Worm (Caenorhabditis elegans) whole organism, L1 larva: ENCODE data around the gene gpr-1.
A peak's percentile ranks its signal among the peaks of the same experiment; 100 is the strongest.

Experiments
- C04F5.9 ChIP-seq: sonication (generic microtip); optimal IDR thresholded peaks from 2 replicates; lab custom pipeline; 2016; ENCODE audit warnings: missing genetic modification characterization, missing compliant biosample characterization
- C16A3.4 ChIP-seq: fragments of 150-350 bp; optimal IDR thresholded peaks from 2 replicates; lab custom pipeline; 2014; ENCODE audit warnings: missing biosample characterization, missing genetic modification characterization
- F16B12.6 ChIP-seq: fragments of 150-350 bp; optimal IDR thresholded peaks from 2 replicates; lab custom pipeline; 2014; ENCODE audit warnings: missing biosample characterization, missing genetic modification characterization
- Y116A8C.19 ChIP-seq: sonication (generic microtip); optimal IDR thresholded peaks from 2 replicates; lab custom pipeline; 2016; ENCODE audit warnings: missing compliant biosample characterization, missing genetic modification characterization, borderline replicate concordance
- aha-1 ChIP-seq: fragments of 150-350 bp; optimal IDR thresholded peaks from 2 replicates; lab custom pipeline; 2014; ENCODE audit warnings: missing biosample characterization, missing genetic modification characterization
- alr-1 ChIP-seq: fragments of 200-800 bp; sonication (Bioruptor generic); optimal IDR thresholded peaks from 2 replicates; lab custom pipeline; 2018; ENCODE audit warnings: borderline replicate concordance, mild to moderate bottlenecking, missing genetic modification characterization, missing compliant biosample characterization
- ama-1 ChIP-seq: fragments of 150-350 bp; optimal IDR thresholded peaks from 2 replicates; lab custom pipeline; 2014
- ceh-63 ChIP-seq: fragments of 200-800 bp; sonication (Bioruptor generic); optimal IDR thresholded peaks from 2 replicates; lab custom pipeline; 2018; ENCODE audit warnings: mild to moderate bottlenecking, missing genetic modification characterization, missing compliant biosample characterization
- ceh-8 ChIP-seq: fragments of 200-800 bp; sonication (Bioruptor generic); optimal IDR thresholded peaks from 2 replicates; lab custom pipeline; 2018; ENCODE audit warnings: mild to moderate bottlenecking, missing genetic modification characterization, moderate library complexity, missing compliant biosample characterization
- ceh-88 ChIP-seq: fragments of 200-800 bp; sonication (Bioruptor generic); IDR thresholded peaks from 2 replicates; pipeline ENCODE4 v1.3.6; 2022; ENCODE audit warnings: missing genetic modification characterization, missing compliant biosample characterization
- dsc-1 ChIP-seq: sonication (generic microtip); optimal IDR thresholded peaks from 2 replicates; lab custom pipeline; 2016; ENCODE audit warnings: mild to moderate bottlenecking, missing genetic modification characterization, missing compliant biosample characterization
- egl-13 ChIP-seq: sonication (generic microtip); optimal IDR thresholded peaks from 2 replicates; lab custom pipeline; 2016; ENCODE audit warnings: missing genotype, missing genetic modification reagents, missing genetic modification characterization, missing compliant biosample characterization
- egl-27 ChIP-seq, 2 experiments: fragments of 150-350 bp in 1 of 2; sonication (generic microtip); optimal IDR thresholded peaks; 3 replicates each; lab custom pipeline; 2017 to 2018; ENCODE audit warnings: missing biosample characterization in 2 of 2, missing genetic modification characterization in 2 of 2, missing genetic modification reagents in 2 of 2
- elt-2 ChIP-seq: sonication (generic microtip); optimal IDR thresholded peaks from 2 replicates; lab custom pipeline; 2016; ENCODE audit warnings: missing genetic modification characterization, mild to moderate bottlenecking, inconsistent platforms, missing compliant biosample characterization, missing genetic modification reagents
- elt-3 ChIP-seq, 6 experiments: fragments of 150-350 bp in 1 of 6; sonication (generic microtip); optimal IDR thresholded peaks; 2 replicates each; lab custom pipeline; 2017 to 2018; ENCODE audit warnings: missing biosample characterization in 6 of 6, missing genetic modification characterization in 6 of 6, inconsistent platforms in 1 of 6
- ets-5 ChIP-seq: fragments of 200-800 bp; sonication (Bioruptor generic); IDR thresholded peaks from 2 replicates; pipeline ENCODE4 v1.3.6; 2022; ENCODE audit warnings: missing genetic modification characterization, missing compliant biosample characterization
- fkh-10 ChIP-seq: sonication (generic microtip); optimal IDR thresholded peaks from 2 replicates; lab custom pipeline; 2017; ENCODE audit warnings: missing biosample characterization, missing genetic modification reagents, missing genetic modification characterization
- fkh-4 ChIP-seq: sonication (generic microtip); optimal IDR thresholded peaks from 2 replicates; lab custom pipeline; 2016; ENCODE audit warnings: missing compliant biosample characterization, missing genetic modification characterization, borderline replicate concordance
- hlh-17 ChIP-seq: fragments of 200-800 bp; sonication (Bioruptor generic); optimal IDR thresholded peaks from 2 replicates; lab custom pipeline; 2018; ENCODE audit warnings: missing genetic modification characterization, mild to moderate bottlenecking, missing compliant biosample characterization, moderate library complexity, borderline replicate concordance
- hlh-4 ChIP-seq: sonication (generic microtip); optimal IDR thresholded peaks from 2 replicates; lab custom pipeline; 2016; ENCODE audit warnings: mild to moderate bottlenecking, missing genetic modification characterization, missing compliant biosample characterization
- lin-13 ChIP-seq: fragments of 150-350 bp; optimal IDR thresholded peaks from 2 replicates; lab custom pipeline; 2014; ENCODE audit warnings: missing biosample characterization, missing genetic modification reagents, missing genetic modification characterization
- lin-14 ChIP-seq: fragments of 200-800 bp; sonication (Bioruptor generic); optimal IDR thresholded peaks from 2 replicates; lab custom pipeline; 2018; ENCODE audit warnings: mild to moderate bottlenecking, missing genetic modification characterization, moderate library complexity, missing compliant biosample characterization
- lir-3 ChIP-seq: sonication (generic microtip); optimal IDR thresholded peaks from 2 replicates; lab custom pipeline; 2016; ENCODE audit warnings: mild to moderate bottlenecking, missing genetic modification characterization, moderate library complexity, missing compliant biosample characterization; ENCODE audit not compliant: poor library complexity
- mdl-1 ChIP-seq, 2 experiments: fragments of 150-350 bp; optimal IDR thresholded peaks; 2 replicates each; lab custom pipeline; 2014 to 2017; ENCODE audit warnings: missing biosample characterization in 2 of 2, missing genetic modification characterization in 2 of 2, inconsistent platforms in 1 of 2
- mef-2 ChIP-seq: fragments of 150-350 bp; optimal IDR thresholded peaks from 2 replicates; lab custom pipeline; 2014; ENCODE audit warnings: missing biosample characterization, missing genetic modification characterization
- mep-1 ChIP-seq: fragments of 150-350 bp; optimal IDR thresholded peaks from 2 replicates; lab custom pipeline; 2014; ENCODE audit warnings: missing biosample characterization, missing genetic modification characterization
- nhr-11 ChIP-seq: fragments of 150-350 bp; optimal IDR thresholded peaks from 2 replicates; lab custom pipeline; 2014; ENCODE audit warnings: missing biosample characterization, missing genetic modification characterization
- nhr-19 ChIP-seq: fragments of 200-800 bp; sonication (Bioruptor generic); conservative IDR thresholded peaks from 2 replicates; pipeline ENCODE4 v1.3.6; 2022; ENCODE audit warnings: missing genetic modification characterization, missing compliant biosample characterization
- nhr-20 ChIP-seq: sonication (generic microtip); optimal IDR thresholded peaks from 2 replicates; lab custom pipeline; 2016; ENCODE audit warnings: mild to moderate bottlenecking, missing genetic modification characterization, missing compliant biosample characterization
- nhr-237 ChIP-seq: fragments of 150-350 bp; optimal IDR thresholded peaks from 2 replicates; lab custom pipeline; 2014; ENCODE audit warnings: missing biosample characterization, missing genetic modification characterization
- nhr-28 ChIP-seq: fragments of 150-350 bp; optimal IDR thresholded peaks from 2 replicates; lab custom pipeline; 2014; ENCODE audit warnings: missing biosample characterization, missing genetic modification characterization
- nhr-47 ChIP-seq: sonication (generic microtip); optimal IDR thresholded peaks from 2 replicates; lab custom pipeline; 2016; ENCODE audit warnings: mild to moderate bottlenecking, missing genetic modification characterization, moderate library complexity, missing compliant biosample characterization
- nhr-71 ChIP-seq: sonication (generic microtip); optimal IDR thresholded peaks from 2 replicates; lab custom pipeline; 2016; ENCODE audit warnings: mild to moderate bottlenecking, missing genetic modification characterization, moderate library complexity, missing compliant biosample characterization
- nhr-76 ChIP-seq: sonication (generic microtip); optimal IDR thresholded peaks from 2 replicates; lab custom pipeline; 2017; ENCODE audit warnings: missing biosample characterization, missing genetic modification characterization
- nhr-77 ChIP-seq: fragments of 150-350 bp; optimal IDR thresholded peaks from 2 replicates; lab custom pipeline; 2014; ENCODE audit warnings: missing biosample characterization, missing genetic modification characterization
- nhr-84 ChIP-seq: sonication (generic microtip); optimal IDR thresholded peaks from 2 replicates; lab custom pipeline; 2017; ENCODE audit warnings: missing biosample characterization, missing genetic modification characterization
- nhr-85 ChIP-seq: sonication (generic microtip); peaks from one replicate; lab custom pipeline; 2016; ENCODE audit warnings: missing genetic modification characterization, inconsistent platforms, missing compliant biosample characterization
- nhr-90 ChIP-seq: sonication (generic microtip); optimal IDR thresholded peaks from 2 replicates; lab custom pipeline; 2016; ENCODE audit warnings: mild to moderate bottlenecking, missing genetic modification characterization, missing compliant biosample characterization; ENCODE audit not compliant: poor library complexity
- skn-1 ChIP-seq: fragments of 150-350 bp; optimal IDR thresholded peaks from 2 replicates; lab custom pipeline; 2014; ENCODE audit warnings: missing biosample characterization, missing genetic modification characterization
- snpc-4 ChIP-seq: fragments of 150-350 bp; optimal IDR thresholded peaks from 2 replicates; lab custom pipeline; 2014; ENCODE audit warnings: missing biosample characterization, missing genetic modification characterization
- snu-23 ChIP-seq: sonication (generic microtip); optimal IDR thresholded peaks from 2 replicates; lab custom pipeline; 2016; ENCODE audit warnings: missing genetic modification characterization, missing compliant biosample characterization
- sptf-1 ChIP-seq: fragments of 150-350 bp; optimal IDR thresholded peaks from 2 replicates; lab custom pipeline; 2014; ENCODE audit warnings: missing biosample characterization, missing genetic modification characterization
- tbx-2 ChIP-seq: sonication (generic microtip); optimal IDR thresholded peaks from 2 replicates; lab custom pipeline; 2016; ENCODE audit warnings: missing genetic modification characterization, missing compliant biosample characterization
- tlp-1 ChIP-seq: fragments of 150-350 bp; optimal IDR thresholded peaks from 2 replicates; lab custom pipeline; 2014; ENCODE audit warnings: missing biosample characterization, missing genetic modification characterization
- unc-130 ChIP-seq: fragments of 150-350 bp; optimal IDR thresholded peaks from 2 replicates; lab custom pipeline; 2017; ENCODE audit warnings: missing biosample characterization, missing genetic modification characterization, inconsistent platforms
- unc-62 ChIP-seq: fragments of 150-350 bp; optimal IDR thresholded peaks from 2 replicates; lab custom pipeline; 2014; ENCODE audit warnings: missing biosample characterization, missing genetic modification reagents, missing genetic modification characterization
- unc-86 ChIP-seq: sonication (generic microtip); optimal IDR thresholded peaks from 2 replicates; lab custom pipeline; 2016; ENCODE audit warnings: missing genetic modification characterization, missing compliant biosample characterization
- xbp-1 ChIP-seq: sonication (generic microtip); optimal IDR thresholded peaks from 2 replicates; lab custom pipeline; 2016; ENCODE audit warnings: missing genetic modification characterization, missing compliant biosample characterization
- zag-1 ChIP-seq: fragments of 150-350 bp; optimal IDR thresholded peaks from 2 replicates; lab custom pipeline; 2014; ENCODE audit warnings: missing biosample characterization, missing genetic modification characterization

Gene gpr-1

ce11 chrIII:8650235-8650817 lies 21.6 kb downstream of the gpr-1 start, which contains the start of gene flp-23 (continued):
- TF ChIP-seq elt-3 (tag; optimal IDR thresholded peaks at IDR 0.05; lab: Kevin White, UChicago) = no peak
- TF ChIP-seq alr-1 (tag; lab: Kevin White, UChicago) = no peak
- TF ChIP-seq mef-2 (tag; lab: Kevin White, UChicago) = no peak
- no peak for TF ChIP-seq nhr-237 (tag; lab: Kevin White, UChicago)
- TF ChIP-seq nhr-84 (tag; lab: Kevin White, UChicago) = no peak
- no peak for TF ChIP-seq zag-1 (tag; lab: Kevin White, UChicago)
- TF ChIP-seq ama-1 (lab: Kevin White, UChicago) = no peak
- peak; percentile 52 for TF ChIP-seq lin-14 (GFP tag; lab: Kevin White, UChicago)
- no peak for TF ChIP-seq nhr-76
- no peak for TF ChIP-seq fkh-10 (GFP tag; lab: Kevin White, UChicago)
- TF ChIP-seq nhr-20 (tag; lab: Kevin White, UChicago) = peak; percentile 9
- TF ChIP-seq nhr-47 (tag; lab: Kevin White, UChicago) = no peak
- peak; percentile 12 for TF ChIP-seq C16A3.4 (tag; lab: Kevin White, UChicago)
- no peak for TF ChIP-seq elt-2 (tag; lab: Kevin White, UChicago)
- peak; percentile 12 for TF ChIP-seq dsc-1 (tag; lab: Kevin White, UChicago)
- no peak for TF ChIP-seq egl-13 (tag; lab: Kevin White, UChicago)
- TF ChIP-seq sptf-1 (tag; lab: Kevin White, UChicago) = no peak
- no peak for TF ChIP-seq C04F5.9 (tag; lab: Kevin White, UChicago)
- no peak for TF ChIP-seq unc-62 (GFP tag; lab: Kevin White, UChicago)
- no peak for TF ChIP-seq unc-86 (tag; lab: Kevin White, UChicago)
- no peak for TF ChIP-seq F16B12.6 (tag; lab: Kevin White, UChicago)
- peak; percentile 62 for TF ChIP-seq nhr-71 (tag; lab: Kevin White, UChicago)
- no peak for TF ChIP-seq hlh-17
- no peak for TF ChIP-seq nhr-77 (tag; lab: Kevin White, UChicago)
- TF ChIP-seq snu-23 (GFP tag; lab: Kevin White, UChicago) = peak; percentile 62
- TF ChIP-seq nhr-19 (GFP tag; lab: Robert Waterston, UW) = no peak
- TF ChIP-seq nhr-11 (tag; lab: Kevin White, UChicago) = no peak
- peak; percentile 17 for TF ChIP-seq lir-3 (tag; lab: Kevin White, UChicago)
- TF ChIP-seq fkh-4 (tag; lab: Kevin White, UChicago) = no peak
- TF ChIP-seq aha-1 (tag; lab: Kevin White, UChicago) = no peak
- no peak for TF ChIP-seq nhr-85 (tag; lab: Kevin White, UChicago)
- peak; percentile 22 for TF ChIP-seq nhr-90
- peak; percentile 36 for TF ChIP-seq skn-1 (tag; lab: Kevin White, UChicago)
- TF ChIP-seq ceh-63 (GFP tag; lab: Kevin White, UChicago) = no peak
- TF ChIP-seq ets-5 (GFP tag; lab: Robert Waterston, UW) = no peak
- TF ChIP-seq lin-13 = peak; percentile 1
- TF ChIP-seq snpc-4 (tag; lab: Kevin White, UChicago) = no peak
- no peak for TF ChIP-seq egl-27 (tag; optimal IDR thresholded peaks at IDR 0.05; lab: Kevin White, UChicago)
- TF ChIP-seq, all 84 proteins: peak for 21

ce11 chrIII:8652112-8652694 lies 23.5 kb downstream of the gpr-1 start:
- no peak for TF ChIP-seq F16B12.6 (tag; lab: Kevin White, UChicago)
- TF ChIP-seq mdl-1 (tag; optimal IDR thresholded peaks at IDR 0.05; lab: Kevin White, UChicago) = no peak
- TF ChIP-seq aha-1 (tag; lab: Kevin White, UChicago) = no peak
- TF ChIP-seq C16A3.4 (tag; lab: Kevin White, UChicago) = no peak
- TF ChIP-seq unc-130 (tag; lab: Kevin White, UChicago) = no peak
- TF ChIP-seq snu-23 (GFP tag; lab: Kevin White, UChicago) = no peak
- TF ChIP-seq nhr-20 (tag; lab: Kevin White, UChicago) = peak; percentile 0
- peak; percentile 3 for TF ChIP-seq elt-2 (tag; lab: Kevin White, UChicago)
- TF ChIP-seq lin-14 (GFP tag; lab: Kevin White, UChicago) = no peak
- peak; percentile 14; the same call in 1 of the 2 replicates for TF ChIP-seq nhr-19 (GFP tag; lab: Robert Waterston, UW)
- TF ChIP-seq Y116A8C.19 (tag; lab: Kevin White, UChicago) = no peak
- no peak for TF ChIP-seq xbp-1 (tag; lab: Kevin White, UChicago)
- peak; percentile 47 for TF ChIP-seq nhr-90
- TF ChIP-seq tbx-2 (tag; lab: Kevin White, UChicago) = peak; percentile 13
- no peak for TF ChIP-seq C04F5.9 (tag; lab: Kevin White, UChicago)
- no peak for TF ChIP-seq nhr-47 (tag; lab: Kevin White, UChicago)
- TF ChIP-seq nhr-85 (tag; lab: Kevin White, UChicago) = peak; percentile 19
- TF ChIP-seq mep-1 (tag; lab: Kevin White, UChicago) = no peak
- 0 out of 2 replicates have a peak, but pooled peaks have one; percentile 31 for TF ChIP-seq ceh-88 (GFP tag; lab: Robert Waterston, UW)
- TF ChIP-seq ceh-8 (GFP tag; lab: Kevin White, UChicago) = no peak
- no peak for TF ChIP-seq hlh-17
- no peak for TF ChIP-seq tlp-1 (tag; lab: Kevin White, UChicago)
- no peak for TF ChIP-seq nhr-28 (tag; lab: Kevin White, UChicago)
- TF ChIP-seq hlh-4 (tag; lab: Kevin White, UChicago) = no peak
